Fruit fly (Drosophila melanogaster): ENCODE measurements around the gene CG2924.

CG2924 gene

dm6 chrX:2307564-2307963 is 37.0 kb upstream of the CG2924 start:
- TF ChIP-seq otp (GFP tag; IDR thresholded peaks at IDR 0.05) (0 out of 3 replicates have a peak, but pooled peaks have one; percentile 16), pros (GFP tag; optimal IDR thresholded peaks at IDR 0.05) (peak; percentile 98), row (GFP tag; IDR thresholded peaks at IDR 0.05) (peak; percentile 43; the same call in 1 of the 3 replicates), CG32767 (GFP tag; IDR thresholded peaks at IDR 0.05) (peak; percentile 69), crol (GFP tag; IDR thresholded peaks at IDR 0.05) (peak; percentile 95), ci (GFP tag; IDR thresholded peaks at IDR 0.05) (0 out of 3 replicates have a peak, but pooled peaks have one; percentile 26), z (GFP tag; IDR thresholded peaks at IDR 0.05) (0 out of 3 replicates have a peak, but pooled peaks have one; percentile 16), nom (GFP tag; optimal IDR thresholded peaks at IDR 0.05) (peak; percentile 3), Tbp (GFP tag; optimal IDR thresholded peaks at IDR 0.05) (no peak), CG1832 (GFP tag; optimal IDR thresholded peaks at IDR 0.05) (peak; percentile 85), zf30C (GFP tag; optimal IDR thresholded peaks at IDR 0.05) (peak; percentile 96), kni (GFP tag; optimal IDR thresholded peaks at IDR 0.05) (peak; percentile 39), abd-A (tag; optimal IDR thresholded peaks at IDR 0.05) (peak; percentile 61), Spps (tag; optimal IDR thresholded peaks at IDR 0.05) (no peak), Blimp-1 (GFP tag; optimal IDR thresholded peaks at IDR 0.05) (no peak), D19A (tag; optimal IDR thresholded peaks at IDR 0.05) (peak; percentile 6), Bdp1 (GFP tag; optimal IDR thresholded peaks at IDR 0.05) (no peak), CG15479 (GFP tag; optimal IDR thresholded peaks at IDR 0.05) (peak; percentile 21), cad (GFP tag; optimal IDR thresholded peaks at IDR 0.05) (peak; percentile 67), Adf1 (GFP tag; IDR thresholded peaks at IDR 0.05) (peak; percentile 28; the same call in 1 of the 2 replicates), onecut (GFP tag; IDR thresholded peaks at IDR 0.05) (0 out of 2 replicates have a peak, but pooled peaks have one; percentile 9), Lpt (GFP tag; optimal IDR thresholded peaks at IDR 0.05) (peak; percentile 13), pho (GFP tag; optimal IDR thresholded peaks at IDR 0.05) (no peak), CG2199 (GFP tag; IDR thresholded peaks at IDR 0.05) (0 out of 3 replicates have a peak, but pooled peaks have one; percentile 51), chinmo (GFP tag; IDR thresholded peaks at IDR 0.05; ENCODE audit: partially characterized antibody) (0 out of 4 replicates have a peak, but pooled peaks have one; percentile 22), CG10321 (GFP tag; IDR thresholded peaks at IDR 0.05) (peak; percentile 80), CG18599 (GFP tag; optimal IDR thresholded peaks at IDR 0.05) (peak; percentile 17), CG10147 (GFP tag; optimal IDR thresholded peaks at IDR 0.05) (no peak)

dm6 chrX:2306760-2307159 is 36.2 kb upstream of the CG2924 start:
- TF ChIP-seq Spps (tag; optimal IDR thresholded peaks at IDR 0.05) (no peak), crol (GFP tag; IDR thresholded peaks at IDR 0.05) (peak; percentile 91), bowl (GFP tag; IDR thresholded peaks at IDR 0.05) (no peak), CG9609 (GFP tag; optimal IDR thresholded peaks at IDR 0.05) (no peak), CG1832 (GFP tag; optimal IDR thresholded peaks at IDR 0.05) (peak; percentile 25), Eip74EF (GFP tag; optimal IDR thresholded peaks at IDR 0.05) (no peak), Lhr (GFP tag; optimal IDR thresholded peaks at IDR 0.05) (no peak), NFAT (GFP tag; IDR thresholded peaks at IDR 0.05) (no peak), gcm (GFP tag; optimal IDR thresholded peaks at IDR 0.05) (no peak), chinmo (GFP tag; IDR thresholded peaks at IDR 0.05; ENCODE audit: partially characterized antibody) (peak; percentile 15; the same call in 1 of the 4 replicates), CG30020 (tag; optimal IDR thresholded peaks at IDR 0.05) (no peak)

dm6 chrX:2306307-2306706 is 35.7 kb upstream of the CG2924 start:
- no peak for TF ChIP-seq CG15011 (GFP tag; optimal IDR thresholded peaks at IDR 0.05)
- TF ChIP-seq fu2 (GFP tag; optimal IDR thresholded peaks at IDR 0.05), result peak; percentile 22
- no peak for TF ChIP-seq peb (GFP tag; IDR thresholded peaks at IDR 0.05)
- no peak for TF ChIP-seq CG10321 (GFP tag; IDR thresholded peaks at IDR 0.05)
- no peak for TF ChIP-seq sna (GFP tag; IDR thresholded peaks at IDR 0.05; ENCODE audit: partially characterized antibody)
- TF ChIP-seq br (optimal IDR thresholded peaks at IDR 0.05), result no peak
- TF ChIP-seq CG9437 (GFP tag; optimal IDR thresholded peaks at IDR 0.05), result peak; percentile 53
- no peak for TF ChIP-seq Nf-YB (GFP tag; optimal IDR thresholded peaks at IDR 0.05)
- no peak for TF ChIP-seq TFAM (GFP tag; optimal IDR thresholded peaks at IDR 0.05)
- no peak for TF ChIP-seq eve (GFP tag; optimal IDR thresholded peaks at IDR 0.05)
- no peak for TF ChIP-seq stwl (tag; optimal IDR thresholded peaks at IDR 0.05)
- peak; percentile 58 for TF ChIP-seq grau (tag; optimal IDR thresholded peaks at IDR 0.05)
- peak; percentile 64; the same call in 1 of the 3 replicates for TF ChIP-seq jigr1 (GFP tag; IDR thresholded peaks at IDR 0.05)
- no peak for TF ChIP-seq CG8290 (GFP tag; optimal IDR thresholded peaks at IDR 0.05)
- peak in 1 of 2 experiments; percentile 74 for TF ChIP-seq CG8290 (tag; optimal IDR thresholded peaks at IDR 0.05)
- TF ChIP-seq insv (GFP tag; optimal IDR thresholded peaks at IDR 0.05), result no peak

All from whole organism, embryonic.